Worm (Caenorhabditis elegans) whole organism, mixed stage, embryonic: ENCODE results near the gene math-8.

Source experiments
- lin-13 ChIP-seq: fragments of 150-350 bp; optimal IDR thresholded peaks from 2 replicates; lab custom pipeline; 2014; ENCODE audit warnings: missing biosample characterization, missing genetic modification characterization
- nhr-12 ChIP-seq: fragments of 150-350 bp; optimal IDR thresholded peaks from 2 replicates; lab custom pipeline; 2014; ENCODE audit warnings: missing biosample characterization, missing genetic modification characterization
- nhr-2 ChIP-seq: fragments of 150-350 bp; optimal IDR thresholded peaks from 2 replicates; lab custom pipeline; 2014; ENCODE audit warnings: missing biosample characterization, missing genetic modification characterization
- nhr-76 ChIP-seq: sonication (generic microtip); optimal IDR thresholded peaks from 2 replicates; lab custom pipeline; 2017; ENCODE audit warnings: missing biosample characterization, missing genetic modification characterization
- sem-2 ChIP-seq: fragments of 200-800 bp; sonication (Bioruptor generic); optimal IDR thresholded peaks from 2 replicates; lab custom pipeline; 2018; ENCODE audit warnings: mild to moderate bottlenecking, missing genetic modification characterization, missing compliant biosample characterization

ce11 chrII:1895278-1895677, 6.3 kb upstream of the math-8 start, which contains the start of gene C46F9.5:
- TF ChIP-seq sem-2 (no peak), nhr-2 (tag; lab: Kevin White, UChicago) (no peak), lin-13 (tag; lab: Kevin White, UChicago) (no peak), nhr-76 (tag; lab: Kevin White, UChicago) (no peak), nhr-12 (tag; lab: Kevin White, UChicago) (no peak)
